Fruit fly (Drosophila melanogaster) whole organism, embryonic: ENCODE measurements around the gene Dscam2.
A peak's percentile ranks its signal among the peaks of the same experiment; 100 is the strongest.

Experiments used
- B-H1 ChIP-seq: fragments of 200-800 bp; sonication (Bioruptor generic); IDR thresholded peaks from 3 replicates; pipeline ENCODE4 v1.3.6; 2022; ENCODE audit warnings: missing biosample characterization, missing genetic modification characterization
- BEAF-32 ChIP-seq: fragments of 200-800 bp; sonication (Bioruptor generic); optimal IDR thresholded peaks from 3 replicates; lab custom pipeline; 2017; ENCODE audit warnings: missing biosample characterization, missing genetic modification characterization, mild to moderate bottlenecking, moderate library complexity, missing genetic modification reagents
- BtbVII ChIP-seq: fragments of 200-800 bp; sonication (Bioruptor generic); optimal IDR thresholded peaks from 3 replicates; lab custom pipeline; 2017; ENCODE audit warnings: missing biosample characterization, mild to moderate bottlenecking, missing genetic modification characterization
- CG11504 ChIP-seq: fragments of 200-800 bp; sonication (Bioruptor generic); optimal IDR thresholded peaks from 3 replicates; lab custom pipeline; 2019; ENCODE audit warnings: missing biosample characterization, mild to moderate bottlenecking, missing genetic modification characterization, moderate library complexity
- CG11723 ChIP-seq: fragments of 200-800 bp; sonication (Bioruptor generic); optimal IDR thresholded peaks from 2 replicates; lab custom pipeline; 2017; ENCODE audit warnings: missing biosample characterization, mild to moderate bottlenecking, missing genetic modification characterization
- CG12104 ChIP-seq: fragments of 200-800 bp; sonication (Bioruptor generic); optimal IDR thresholded peaks from 3 replicates; lab custom pipeline; 2016; ENCODE audit warnings: missing biosample characterization, missing genetic modification characterization
- CG12236 ChIP-seq: fragments of 200-800 bp; sonication (Bioruptor generic); optimal IDR thresholded peaks from 2 replicates; lab custom pipeline; 2016; ENCODE audit warnings: missing biosample characterization, missing genetic modification characterization
- CG12299 ChIP-seq: fragments of 200-800 bp; sonication (Bioruptor generic); optimal IDR thresholded peaks from 2 replicates; lab custom pipeline; 2018; ENCODE audit warnings: missing biosample characterization, mild to moderate bottlenecking, missing genetic modification characterization
- CG13775 ChIP-seq: fragments of 200-800 bp; sonication (Bioruptor generic); optimal IDR thresholded peaks from 3 replicates; lab custom pipeline; 2017; ENCODE audit warnings: missing biosample characterization, mild to moderate bottlenecking, missing genetic modification characterization
- CG14014 ChIP-seq: fragments of 200-800 bp; sonication (Bioruptor generic); IDR thresholded peaks from 2 replicates; pipeline ENCODE4 v1.3.6; 2022; ENCODE audit warnings: missing biosample characterization, missing genetic modification characterization
- CG14667 ChIP-seq: fragments of 200-800 bp; sonication (Bioruptor generic); IDR thresholded peaks from 2 replicates; pipeline ENCODE4 v1.3.6; 2022; ENCODE audit warnings: missing biosample characterization, missing genetic modification characterization
- CG15479 ChIP-seq: fragments of 200-800 bp; sonication (Bioruptor generic); optimal IDR thresholded peaks from 3 replicates; lab custom pipeline; 2019; ENCODE audit warnings: missing biosample characterization, mild to moderate bottlenecking, missing genetic modification characterization, moderate library complexity
- CG16815 ChIP-seq: fragments of 200-800 bp; sonication (Bioruptor generic); optimal IDR thresholded peaks from 3 replicates; lab custom pipeline; 2017; ENCODE audit warnings: missing biosample characterization, mild to moderate bottlenecking, missing genetic modification characterization
- CG18011 ChIP-seq: fragments of 200-800 bp; sonication (Bioruptor generic); optimal IDR thresholded peaks from 2 replicates; lab custom pipeline; 2017; ENCODE audit warnings: missing biosample characterization, missing genetic modification characterization, mild to moderate bottlenecking, moderate library complexity, missing genotype
- CG18262 ChIP-seq: fragments of 200-800 bp; optimal IDR thresholded peaks from 3 replicates; lab custom pipeline; 2019; ENCODE audit warnings: missing biosample characterization, mild to moderate bottlenecking, missing genetic modification characterization, moderate library complexity
- CG18619 ChIP-seq: fragments of 200-800 bp; sonication (Bioruptor generic); optimal IDR thresholded peaks from 3 replicates; lab custom pipeline; 2017; ENCODE audit warnings: missing biosample characterization, mild to moderate bottlenecking, missing genetic modification characterization
- CG2875 ChIP-seq: fragments of 200-800 bp; sonication (Bioruptor generic); optimal IDR thresholded peaks from 2 replicates; lab custom pipeline; 2017; ENCODE audit warnings: missing biosample characterization, mild to moderate bottlenecking, missing genetic modification characterization, missing genetic modification reagents
- CG31441 ChIP-seq: fragments of 200-800 bp; sonication (Bioruptor generic); IDR thresholded peaks from 2 replicates; pipeline ENCODE4 v1.3.6; 2022; ENCODE audit warnings: missing biosample characterization, missing genetic modification characterization
- CG5180 ChIP-seq: fragments of 200-800 bp; sonication (Bioruptor generic); optimal IDR thresholded peaks from 3 replicates; lab custom pipeline; 2017; ENCODE audit warnings: missing biosample characterization, missing genetic modification characterization, mild to moderate bottlenecking, moderate library complexity, missing genetic modification reagents
- CG7786 ChIP-seq: fragments of 200-800 bp; sonication (Bioruptor generic); optimal IDR thresholded peaks from 2 replicates; lab custom pipeline; 2016; ENCODE audit warnings: missing biosample characterization, missing genetic modification characterization
- CG7987 ChIP-seq: fragments of 200-800 bp; sonication (Bioruptor generic); optimal IDR thresholded peaks from 2 replicates; lab custom pipeline; 2018; ENCODE audit warnings: missing biosample characterization, mild to moderate bottlenecking, missing genetic modification characterization, moderate library complexity
- CG8359 ChIP-seq: fragments of 200-800 bp; sonication (Bioruptor generic); optimal IDR thresholded peaks from 2 replicates; lab custom pipeline; 2017; ENCODE audit warnings: missing biosample characterization, mild to moderate bottlenecking, missing genetic modification characterization, borderline replicate concordance
- CG9609 ChIP-seq: fragments of 200-800 bp; sonication (Bioruptor generic); optimal IDR thresholded peaks from 3 replicates; lab custom pipeline; 2016; ENCODE audit warnings: missing biosample characterization, missing genetic modification characterization
- D19A ChIP-seq: fragments of 200-800 bp; optimal IDR thresholded peaks from 3 replicates; lab custom pipeline; 2019; ENCODE audit warnings: missing biosample characterization, mild to moderate bottlenecking, missing genetic modification characterization, moderate library complexity
- Elba2 ChIP-seq: fragments of 200-800 bp; sonication (Bioruptor generic); optimal IDR thresholded peaks from 3 replicates; lab custom pipeline; 2016; ENCODE audit warnings: missing biosample characterization, missing genetic modification characterization
- Ets65A ChIP-seq: fragments of 200-800 bp; sonication (Bioruptor generic); peaks from one replicate; lab custom pipeline; 2016; ENCODE audit warnings: missing biosample characterization, missing genetic modification characterization
- HLH3B ChIP-seq: fragments of 200-800 bp; sonication (Bioruptor generic); IDR thresholded peaks from 2 replicates; pipeline ENCODE4 v1.3.6; 2022; ENCODE audit warnings: missing biosample characterization, missing genetic modification characterization
- Med ChIP-seq: fragments of 200-800 bp; sonication (Bioruptor generic); peaks from one replicate; lab custom pipeline; 2016; ENCODE audit warnings: missing biosample characterization, missing genetic modification characterization, mild to moderate bottlenecking, inconsistent platforms, moderate library complexity
- Neu2 ChIP-seq: fragments of 200-800 bp; sonication (Bioruptor generic); optimal IDR thresholded peaks from 3 replicates; lab custom pipeline; 2016; ENCODE audit warnings: missing biosample characterization, missing genetic modification characterization, borderline replicate concordance
- Sox102F ChIP-seq: fragments of 200-800 bp; sonication (Bioruptor generic); optimal IDR thresholded peaks from 2 replicates; lab custom pipeline; 2018; ENCODE audit warnings: missing biosample characterization, mild to moderate bottlenecking, missing genetic modification characterization, moderate library complexity
- Spps ChIP-seq: fragments of 200-800 bp; sonication (Bioruptor generic); optimal IDR thresholded peaks from 2 replicates; lab custom pipeline; 2018; ENCODE audit warnings: missing biosample characterization, mild to moderate bottlenecking, missing genetic modification characterization
- Usf ChIP-seq: fragments of 200-800 bp; sonication (Bioruptor generic); optimal IDR thresholded peaks from 2 replicates; lab custom pipeline; 2017; ENCODE audit warnings: missing genotype, missing biosample characterization, missing genetic modification characterization
- cg ChIP-seq: fragments of 200-800 bp; sonication (Bioruptor generic); optimal IDR thresholded peaks from 3 replicates; lab custom pipeline; 2019; ENCODE audit warnings: missing biosample characterization, mild to moderate bottlenecking, missing genetic modification characterization, moderate library complexity
- crc ChIP-seq: fragments of 200-800 bp; sonication (Bioruptor generic); optimal IDR thresholded peaks from 2 replicates; lab custom pipeline; 2016; ENCODE audit warnings: missing biosample characterization, missing genetic modification characterization
- disco-r ChIP-seq: fragments of 200-800 bp; sonication (Bioruptor generic); optimal IDR thresholded peaks from 2 replicates; lab custom pipeline; 2016; ENCODE audit warnings: missing biosample characterization, missing genetic modification characterization
- ewg ChIP-seq: fragments of 200-800 bp; sonication (Bioruptor generic); optimal IDR thresholded peaks from 3 replicates; lab custom pipeline; 2017; ENCODE audit warnings: mild to moderate bottlenecking, missing biosample characterization, missing genetic modification reagents, missing genetic modification characterization
- fd3F ChIP-seq: fragments of 200-800 bp; sonication (Bioruptor generic); optimal IDR thresholded peaks from 2 replicates; lab custom pipeline; 2018; ENCODE audit warnings: missing biosample characterization, mild to moderate bottlenecking, missing genetic modification characterization, moderate library complexity
- gcm ChIP-seq: fragments of 200-800 bp; sonication (Bioruptor generic); optimal IDR thresholded peaks from 2 replicates; lab custom pipeline; 2019; ENCODE audit warnings: missing biosample characterization, mild to moderate bottlenecking, missing genetic modification characterization, moderate library complexity
- her ChIP-seq: fragments of 200-800 bp; sonication (Bioruptor generic); optimal IDR thresholded peaks from 2 replicates; lab custom pipeline; 2016; ENCODE audit warnings: missing biosample characterization, missing genetic modification characterization
- jigr1 ChIP-seq: fragments of 200-800 bp; sonication (Bioruptor generic); IDR thresholded peaks from 3 replicates; pipeline ENCODE4 v1.3.6; 2022; ENCODE audit warnings: missing biosample characterization, missing genetic modification characterization
- odd ChIP-seq: fragments of 200-800 bp; sonication (Bioruptor generic); optimal IDR thresholded peaks from 2 replicates; lab custom pipeline; 2017; ENCODE audit warnings: missing biosample characterization, mild to moderate bottlenecking, missing genetic modification characterization
- org-1 ChIP-seq: fragments of 200-800 bp; sonication (Bioruptor generic); optimal IDR thresholded peaks from 2 replicates; lab custom pipeline; 2017; ENCODE audit warnings: missing biosample characterization, missing genetic modification characterization
- rib ChIP-seq: fragments of 200-800 bp; sonication (Bioruptor generic); IDR thresholded peaks from 2 replicates; pipeline ENCODE4 v1.3.6; 2022; ENCODE audit warnings: missing biosample characterization, missing genetic modification characterization
- ro ChIP-seq: fragments of 200-800 bp; sonication (Bioruptor generic); IDR thresholded peaks from 2 replicates; pipeline ENCODE4 v1.3.6; 2022; ENCODE audit warnings: missing biosample characterization, missing genetic modification characterization
- sc ChIP-seq, 3 experiments: fragments of >200 bp in 2 of 3; fragments of 200-800 bp in 1 of 3; sonication (Bioruptor generic) in 1 of 3; optimal IDR thresholded peaks; 2 replicates in 2 of 3; 3 replicates in 1 of 3; lab custom pipeline; 2017; ENCODE audit warnings: mild to moderate bottlenecking in 1 of 3, missing biosample characterization in 1 of 3, missing genetic modification characterization in 1 of 3, missing genetic modification reagents in 1 of 3
- sna ChIP-seq: fragments of 200-800 bp; sonication (Bioruptor generic); IDR thresholded peaks from 2 replicates; pipeline ENCODE4 v1.3.6; 2022; ENCODE audit warnings: missing biosample characterization, missing genetic modification characterization; ENCODE audit not compliant: partially characterized antibody
- ssp ChIP-seq: fragments of 200-800 bp; sonication (Bioruptor generic); IDR thresholded peaks from 2 replicates; pipeline ENCODE4 v1.3.6; 2022; ENCODE audit warnings: missing biosample characterization, missing genetic modification characterization

Dscam2 gene

dm6 chr3L:7155522-7155978, 34.2 kb downstream of the Dscam2 start (continued):
- TF ChIP-seq Ets65A (GFP tag; lab: Kevin White, UChicago) (peak; percentile 91), org-1 (GFP tag; lab: Kevin White, UChicago) (peak; percentile 26), CG14667 (GFP tag; lab: Robert Waterston, UW) (no peak), CG12236 (GFP tag; lab: Kevin White, UChicago) (no peak), CG13775 (GFP tag; lab: Kevin White, UChicago) (peak; percentile 19), Sox102F (GFP tag; lab: Kevin White, UChicago) (peak; percentile 16), BEAF-32 (GFP tag; lab: Kevin White, UChicago) (no peak), jigr1 (GFP tag; lab: Robert Waterston, UW) (no peak), odd (peak; percentile 19), Neu2 (peak; percentile 43), CG11504 (tag; lab: Kevin White, UChicago) (peak; percentile 56)

dm6 chr3L:7154249-7154648, 35.5 kb downstream of the Dscam2 start:
- TF ChIP-seq CG15479 (GFP tag; lab: Kevin White, UChicago) (peak; percentile 69), CG16815 (GFP tag; lab: Kevin White, UChicago) (no peak), Med (GFP tag; lab: Kevin White, UChicago) (peak; percentile 42)

dm6 chr3L:7153634-7154033, 36.1 kb downstream of the Dscam2 start:
- TF ChIP-seq CG31441 (GFP tag; lab: Robert Waterston, UW) (no peak), rib (GFP tag; lab: Robert Waterston, UW) (no peak), crc (GFP tag; lab: Kevin White, UChicago) (no peak), CG5180 (no peak), HLH3B (GFP tag; lab: Robert Waterston, UW) (no peak), cg (no peak), CG7987 (GFP tag; lab: Kevin White, UChicago) (no peak), CG18262 (tag; lab: Kevin White, UChicago) (peak; percentile 22), ewg (GFP tag; lab: Kevin White, UChicago) (no peak), BtbVII (GFP tag; lab: Kevin White, UChicago) (no peak), CG18011 (GFP tag; lab: Kevin White, UChicago) (no peak), Sox102F (GFP tag; lab: Kevin White, UChicago) (peak; percentile 36), ssp (GFP tag; lab: Robert Waterston, UW) (no peak), CG7786 (GFP tag; lab: Kevin White, UChicago) (no peak), CG13775 (GFP tag; lab: Kevin White, UChicago) (no peak), CG11723 (no peak), gcm (GFP tag; lab: Kevin White, UChicago) (no peak), CG2875 (GFP tag; lab: Kevin White, UChicago) (no peak), CG12299 (tag; lab: Kevin White, UChicago) (no peak), CG8359 (GFP tag; lab: Kevin White, UChicago) (no peak), Usf (GFP tag; lab: Kevin White, UChicago) (no peak), B-H1 (GFP tag; lab: Robert Waterston, UW) (no peak), CG14014 (GFP tag; lab: Robert Waterston, UW) (no peak), Elba2 (GFP tag; lab: Kevin White, UChicago) (no peak), disco-r (GFP tag; lab: Kevin White, UChicago) (no peak), CG9609 (GFP tag; lab: Kevin White, UChicago) (no peak), CG12104 (GFP tag; lab: Kevin White, UChicago) (no peak), Spps (tag; lab: Kevin White, UChicago) (no peak), CG18619 (no peak), ro (no peak), D19A (tag; lab: Kevin White, UChicago) (no peak), fd3F (GFP tag; lab: Kevin White, UChicago) (no peak), sc (optimal IDR thresholded peaks at IDR 0.05; lab: Kevin White, UChicago) (no peak), sc (GFP tag; optimal IDR thresholded peaks at IDR 0.05; lab: Kevin White, UChicago) (no peak), her (no peak), sna (GFP tag; lab: Robert Waterston, UW) (no peak)
